Worm (Caenorhabditis elegans) whole organism, midembryonic: ENCODE measurements around the gene C03C10.7.

Experiments
- T22C8.4 ChIP-seq: fragments of 200-800 bp; sonication (Bioruptor generic); IDR thresholded peaks from 2 replicates; pipeline ENCODE4 v1.3.6; 2022; ENCODE audit warnings: missing genetic modification characterization, missing compliant biosample characterization
- cog-1 ChIP-seq: sonication (generic microtip); optimal IDR thresholded peaks from 2 replicates; lab custom pipeline; 2016; ENCODE audit warnings: missing genetic modification characterization, missing compliant biosample characterization
- flt-1 ChIP-seq: fragments of 200-800 bp; sonication (Bioruptor generic); IDR thresholded peaks from 2 replicates; pipeline ENCODE4 v1.3.6; 2022; ENCODE audit warnings: missing genetic modification characterization, missing compliant biosample characterization
- klf-2 ChIP-seq: fragments of 200-800 bp; sonication (Bioruptor generic); conservative IDR thresholded peaks from 2 replicates; pipeline ENCODE4 v1.3.6; 2022; ENCODE audit warnings: missing genetic modification reagents, missing genetic modification characterization, missing compliant biosample characterization
- med-1 ChIP-seq: sonication (generic microtip); optimal IDR thresholded peaks from 2 replicates; lab custom pipeline; 2017; ENCODE audit warnings: missing genetic modification characterization, mild to moderate bottlenecking, missing compliant biosample characterization, antibody characterized with exemption, missing genetic modification reagents; ENCODE audit not compliant: insufficient read depth
- ref-1 ChIP-seq: fragments of 200-800 bp; sonication (Bioruptor generic); conservative IDR thresholded peaks from 2 replicates; pipeline ENCODE4 v1.3.6; 2022; ENCODE audit warnings: missing genetic modification reagents, missing genetic modification characterization, missing compliant biosample characterization
- tab-1 ChIP-seq: fragments of 200-800 bp; sonication (Bioruptor generic); IDR thresholded peaks from 2 replicates; pipeline ENCODE4 v1.3.6; 2022; ENCODE audit warnings: missing genetic modification characterization, missing compliant biosample characterization
- ztf-23 ChIP-seq: fragments of 200-800 bp; sonication (Bioruptor generic); IDR thresholded peaks from 2 replicates; pipeline ENCODE4 v1.3.6; 2022; ENCODE audit warnings: missing genetic modification reagents, missing genetic modification characterization, missing compliant biosample characterization
- ztf-29 ChIP-seq: fragments of 200-800 bp; sonication (Bioruptor generic); IDR thresholded peaks from 2 replicates; pipeline ENCODE4 v1.3.6; 2022; ENCODE audit warnings: missing genetic modification reagents, missing genetic modification characterization, missing compliant biosample characterization

The C03C10.7 gene

DNA sequence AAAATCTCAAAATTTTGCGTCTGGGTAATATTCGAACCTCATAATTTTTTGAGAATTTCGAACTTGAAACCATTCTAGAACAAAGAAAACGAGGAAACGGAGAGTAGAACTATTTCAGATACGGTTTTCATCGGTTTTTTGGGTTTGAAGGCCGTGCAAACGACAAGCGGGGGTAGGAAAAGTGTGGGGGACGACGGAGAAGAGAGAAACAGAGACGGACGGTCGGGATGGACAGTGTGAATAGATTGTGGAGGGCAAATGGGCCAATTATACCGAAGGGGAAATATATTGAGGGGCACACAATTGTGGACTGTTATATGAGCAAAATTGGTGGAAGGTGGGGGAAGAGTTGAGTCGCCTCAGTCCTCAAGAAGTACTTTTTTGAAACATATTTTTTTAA is 2.9 kb downstream of the C03C10.7 start:
- no peak for TF ChIP-seq ztf-29 (GFP tag; lab: Robert Waterston, UW)
- no peak for TF ChIP-seq tab-1 (GFP tag; lab: Robert Waterston, UW)
- TF ChIP-seq klf-2 (GFP tag; lab: Robert Waterston, UW) = no peak
- TF ChIP-seq ztf-23 = no peak
- no peak for TF ChIP-seq T22C8.4 (GFP tag; lab: Robert Waterston, UW)
- no peak for TF ChIP-seq med-1 (GFP tag; lab: Kevin White, UChicago)
- TF ChIP-seq cog-1 (tag; lab: Kevin White, UChicago) = no peak
- no peak for TF ChIP-seq flt-1 (GFP tag; lab: Robert Waterston, UW)
- no peak for TF ChIP-seq ref-1 (GFP tag; lab: Robert Waterston, UW)

DNA sequence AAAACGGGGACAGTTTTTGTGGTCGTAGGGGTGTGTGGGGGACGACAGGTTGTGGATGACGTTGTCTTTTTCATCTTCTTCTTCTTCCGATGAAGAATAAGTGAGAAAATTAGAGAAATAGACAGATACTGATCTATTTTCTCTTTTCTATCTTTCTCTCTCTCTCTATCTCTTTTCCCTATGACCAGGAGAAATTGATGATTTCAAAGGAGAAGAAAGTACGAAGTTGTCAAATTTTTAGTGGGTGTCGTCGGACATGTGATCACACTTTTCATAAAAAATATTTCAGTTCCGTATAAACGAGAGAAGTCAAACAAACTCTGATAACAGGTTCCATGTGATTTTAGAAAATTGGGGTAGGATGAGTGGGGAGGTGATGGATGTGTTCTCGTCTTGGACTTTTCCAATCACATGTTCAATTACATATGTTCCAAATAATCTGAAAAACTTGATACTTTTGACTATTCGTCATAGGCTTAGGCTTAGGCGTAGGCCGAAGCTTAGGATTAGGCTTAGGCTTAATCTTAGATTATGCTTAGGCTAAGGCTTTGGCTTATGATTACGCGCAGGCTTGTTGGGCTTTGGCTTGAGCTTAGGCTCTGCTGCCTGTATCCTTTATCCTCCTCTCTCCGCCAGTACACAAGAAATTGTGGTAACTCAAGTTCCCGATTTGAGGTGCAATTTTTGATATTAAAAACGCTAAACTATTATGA is 4.2 kb downstream of the C03C10.7 start:
- TF ChIP-seq ref-1 (GFP tag; lab: Robert Waterston, UW) (no peak), tab-1 (GFP tag; lab: Robert Waterston, UW) (no peak)

DNA sequence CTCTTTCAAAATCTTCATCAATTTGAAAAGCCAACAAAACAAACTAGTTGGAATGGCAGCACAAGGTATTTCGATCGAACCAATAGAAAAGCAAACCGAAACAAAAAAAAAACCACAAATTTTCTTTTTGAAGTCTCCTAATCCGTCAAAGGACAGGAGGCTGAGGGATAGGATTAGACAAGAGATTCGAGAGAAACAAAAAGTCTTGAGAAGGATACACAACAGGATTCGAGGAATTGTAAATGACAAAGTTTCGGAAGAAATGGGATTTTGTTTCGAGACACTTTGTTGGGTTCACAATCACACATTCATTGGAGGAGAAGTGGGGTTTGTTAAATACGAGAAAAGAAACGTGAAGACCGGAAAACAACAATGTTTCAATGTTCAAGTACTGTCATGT is 5.2 kb downstream of the C03C10.7 start:
- TF ChIP-seq flt-1 (GFP tag; lab: Robert Waterston, UW) (no peak), cog-1 (tag; lab: Kevin White, UChicago) (no peak), ztf-23 (no peak), ztf-29 (GFP tag; lab: Robert Waterston, UW) (no peak), med-1 (GFP tag; lab: Kevin White, UChicago) (no peak), tab-1 (GFP tag; lab: Robert Waterston, UW) (no peak), ref-1 (GFP tag; lab: Robert Waterston, UW) (no peak), klf-2 (GFP tag; lab: Robert Waterston, UW) (no peak)

DNA sequence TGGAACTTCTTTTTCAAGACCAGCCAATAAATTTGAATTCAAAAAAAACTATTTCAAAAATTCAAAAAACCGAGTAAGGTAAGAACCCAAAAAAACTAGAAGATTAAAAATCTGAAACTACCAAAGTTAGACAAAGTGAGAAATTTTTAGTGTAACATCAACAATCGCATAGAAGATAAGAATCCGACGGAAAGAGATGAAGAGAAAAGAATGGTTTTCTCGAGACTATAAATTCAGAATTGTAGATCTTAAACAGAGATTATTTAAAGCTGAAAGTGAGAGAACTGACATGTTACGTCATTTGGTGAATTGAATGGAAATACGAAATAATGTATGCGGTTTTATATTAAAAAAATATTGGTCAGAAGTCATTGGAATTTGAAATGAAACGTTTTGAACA is 6.2 kb downstream of the C03C10.7 start:
- TF ChIP-seq med-1 (GFP tag; lab: Kevin White, UChicago) (no peak), ztf-29 (GFP tag; lab: Robert Waterston, UW) (no peak), ztf-23 (no peak), flt-1 (GFP tag; lab: Robert Waterston, UW) (no peak), klf-2 (GFP tag; lab: Robert Waterston, UW) (no peak), ref-1 (GFP tag; lab: Robert Waterston, UW) (no peak)

ce11 chrIII:4103171-4103570 is 7.3 kb downstream of the C03C10.7 start:
- TF ChIP-seq med-1 (GFP tag; lab: Kevin White, UChicago) (no peak), T22C8.4 (GFP tag; lab: Robert Waterston, UW) (no peak), klf-2 (GFP tag; lab: Robert Waterston, UW) (no peak), tab-1 (GFP tag; lab: Robert Waterston, UW) (no peak), ztf-29 (GFP tag; lab: Robert Waterston, UW) (no peak), ztf-23 (no peak), ref-1 (GFP tag; lab: Robert Waterston, UW) (no peak), cog-1 (tag; lab: Kevin White, UChicago) (no peak), flt-1 (GFP tag; lab: Robert Waterston, UW) (no peak)

ce11 chrIII:4106611-4107010 is 10.8 kb downstream of the C03C10.7 start:
- no peak for TF ChIP-seq klf-2 (GFP tag; lab: Robert Waterston, UW)
- TF ChIP-seq flt-1 (GFP tag; lab: Robert Waterston, UW) = no peak
- TF ChIP-seq ref-1 (GFP tag; lab: Robert Waterston, UW) = no peak
- TF ChIP-seq T22C8.4 (GFP tag; lab: Robert Waterston, UW) = no peak
- TF ChIP-seq cog-1 (tag; lab: Kevin White, UChicago) = no peak
- no peak for TF ChIP-seq med-1 (GFP tag; lab: Kevin White, UChicago)
- TF ChIP-seq ztf-23 = no peak
- no peak for TF ChIP-seq ztf-29 (GFP tag; lab: Robert Waterston, UW)
- TF ChIP-seq tab-1 (GFP tag; lab: Robert Waterston, UW) = no peak

DNA sequence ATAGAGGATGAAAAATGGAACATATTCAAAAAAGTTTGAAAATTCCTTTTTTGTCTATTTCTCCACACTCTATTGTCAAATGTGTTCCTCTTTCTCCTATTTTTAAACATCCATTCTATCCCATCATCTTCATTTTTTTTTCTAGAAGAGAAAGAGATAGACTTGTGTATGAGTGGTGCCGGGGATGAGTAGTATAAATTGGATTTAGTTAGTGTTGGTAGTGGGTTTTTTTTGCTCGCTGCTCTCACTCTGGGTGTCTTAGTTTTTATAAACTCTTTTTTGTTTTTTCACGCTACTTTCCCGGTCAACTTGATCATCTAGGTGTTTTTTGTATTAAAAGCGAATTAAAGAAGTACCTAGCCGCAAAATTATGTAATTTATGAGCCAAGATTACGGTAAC is 11.4 kb downstream of the C03C10.7 start:
- no peak for TF ChIP-seq klf-2 (GFP tag; lab: Robert Waterston, UW)

DNA sequence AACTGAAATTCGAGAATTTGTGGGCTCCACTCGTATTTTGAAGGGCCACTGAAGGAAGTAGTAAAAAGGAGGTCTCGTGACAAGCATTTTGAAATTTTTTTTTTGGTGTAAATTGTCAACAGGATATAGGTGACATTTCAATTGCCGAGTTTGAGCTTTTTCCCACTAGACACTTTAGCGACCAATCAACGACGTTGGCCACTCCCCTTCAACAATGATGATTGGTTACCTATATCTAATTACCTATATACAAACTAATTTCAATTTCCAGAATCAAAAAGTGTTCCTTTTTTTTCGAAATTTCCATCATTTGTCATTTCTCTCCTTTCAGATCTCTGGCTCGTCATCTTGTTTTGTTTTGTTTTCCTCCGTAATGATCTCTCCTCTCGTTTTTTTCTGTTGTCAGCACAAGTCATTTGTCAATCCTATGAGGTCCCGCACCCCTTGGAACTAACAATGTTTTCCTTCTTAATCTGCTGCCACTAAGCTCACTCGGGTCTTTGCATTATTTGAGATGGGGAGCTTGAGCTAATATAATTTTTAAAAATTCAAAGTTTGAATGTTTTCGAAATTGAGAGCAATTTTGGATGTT is 12.2 kb downstream of the C03C10.7 start:
- TF ChIP-seq T22C8.4 (GFP tag; lab: Robert Waterston, UW) = no peak
- no peak for TF ChIP-seq med-1 (GFP tag; lab: Kevin White, UChicago)
- no peak for TF ChIP-seq tab-1 (GFP tag; lab: Robert Waterston, UW)
- no peak for TF ChIP-seq klf-2 (GFP tag; lab: Robert Waterston, UW)
- TF ChIP-seq cog-1 (tag; lab: Kevin White, UChicago) = no peak
- no peak for TF ChIP-seq ztf-23
- no peak for TF ChIP-seq ztf-29 (GFP tag; lab: Robert Waterston, UW)
- no peak for TF ChIP-seq flt-1 (GFP tag; lab: Robert Waterston, UW)
- TF ChIP-seq ref-1 (GFP tag; lab: Robert Waterston, UW) = no peak

- TF ChIP-seq ref-1 (GFP tag; lab: Robert Waterston, UW) = no peak
- no peak for TF ChIP-seq cog-1 (tag; lab: Kevin White, UChicago)
- no peak for TF ChIP-seq flt-1 (GFP tag; lab: Robert Waterston, UW)
- TF ChIP-seq tab-1 (GFP tag; lab: Robert Waterston, UW) = no peak
- TF ChIP-seq klf-2 (GFP tag; lab: Robert Waterston, UW) = no peak
- no peak for TF ChIP-seq ztf-23
These were observed 17.7 kb downstream of the C03C10.7 start for ce11 chrIII:4113594-4113993.
